Fruit fly (Drosophila melanogaster) ovary, adult (tissue): ENCODE results near the gene CG31798.

Experiments
- CG17801 ChIP-seq: fragments of 200-800 bp; optimal IDR thresholded peaks from 2 replicates; lab custom pipeline; 2019; ENCODE audit warnings: missing biosample characterization, mild to moderate bottlenecking, missing genetic modification characterization, moderate library complexity; ENCODE audit not compliant: partially characterized antibody

CG31798 gene

dm6 chr2L:19393703-19394210 is at the start of gene CG31798:
TSS of gene CG31798 (plus strand) at chr2L:19394160.
- TF ChIP-seq CG17801 (GFP tag; lab: Kevin White, UChicago) = no peak

DNA sequence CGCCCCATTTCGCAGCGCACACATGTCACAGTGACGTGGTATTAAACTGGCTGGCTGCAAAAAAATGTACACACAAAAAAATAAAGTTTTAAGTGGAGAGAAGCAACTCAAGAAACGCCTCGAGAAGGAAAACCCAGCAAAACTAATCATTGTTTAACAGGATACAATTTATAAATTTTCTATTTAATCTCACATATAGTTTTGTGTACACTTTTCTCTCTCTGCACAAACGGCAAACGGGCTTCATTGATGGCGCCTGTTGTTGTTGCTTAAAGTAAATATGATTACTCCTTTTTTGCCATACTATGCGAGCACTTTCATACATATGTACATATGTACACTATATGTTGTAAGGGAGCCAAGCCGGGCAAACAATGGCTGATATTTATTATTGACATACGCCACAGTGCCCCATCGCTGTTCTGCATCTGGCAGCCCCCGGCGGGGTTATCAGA is 35.9 kb upstream of the CG31798 start:
- TF ChIP-seq CG17801 (GFP tag; lab: Kevin White, UChicago) = no peak

dm6 chr2L:19359802-19360429 is 34.0 kb upstream of the CG31798 start:
- no peak for TF ChIP-seq CG17801 (GFP tag; lab: Kevin White, UChicago)

dm6 chr2L:19361632-19362142 is 32.3 kb upstream of the CG31798 start:
- TF ChIP-seq CG17801 (GFP tag; lab: Kevin White, UChicago) = no peak

DNA sequence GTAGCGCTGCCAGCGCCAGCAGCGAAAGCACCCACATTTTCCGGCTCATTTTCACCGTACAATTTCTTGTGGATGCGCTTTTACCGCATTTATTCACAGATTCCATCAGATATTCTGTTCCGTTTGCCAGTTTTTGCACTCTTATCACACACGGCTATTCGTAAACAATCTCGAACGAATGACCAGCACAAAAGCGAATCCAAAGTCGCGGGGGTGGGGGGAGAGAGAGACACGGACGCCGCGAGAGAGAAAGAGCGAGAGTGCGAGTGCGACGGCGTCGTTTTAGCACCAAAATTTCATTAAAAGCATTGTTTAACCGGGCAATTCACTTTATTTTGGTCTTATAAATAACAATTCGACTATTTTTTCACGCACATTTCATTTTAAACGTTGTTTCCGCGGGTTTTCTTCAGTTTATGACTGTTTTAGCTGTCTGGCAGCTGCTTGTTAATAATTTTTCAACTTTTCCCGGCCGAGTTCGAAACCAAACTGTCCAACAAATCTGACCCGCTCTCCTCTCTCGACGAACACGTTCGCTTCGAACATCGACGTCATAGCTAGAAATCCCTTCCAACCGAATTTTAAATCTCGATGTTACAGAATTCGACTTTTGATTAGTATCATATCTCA is 31.1 kb upstream of the CG31798 start, which contains the start of gene dnt:
TSS of gene dnt (minus strand) at position 494 of the 630 bp plus-strand sequence.
- TF ChIP-seq CG17801 (GFP tag; lab: Kevin White, UChicago) = no peak

dm6 chr2L:19363530-19363929 is 30.4 kb upstream of the CG31798 start:
- no peak for TF ChIP-seq CG17801 (GFP tag; lab: Kevin White, UChicago)

- TF ChIP-seq CG17801 (GFP tag; lab: Kevin White, UChicago) = no peak
These were observed 29.9 kb upstream of the CG31798 start, which contains the start of gene CG13086 for dm6 chr2L:19364075-19364474. TSS of gene CG13086 (plus strand) at chr2L:19364375.

- TF ChIP-seq CG17801 (GFP tag; lab: Kevin White, UChicago) = no peak
These were observed 29.3 kb upstream of the CG31798 start for dm6 chr2L:19364622-19365021.

DNA sequence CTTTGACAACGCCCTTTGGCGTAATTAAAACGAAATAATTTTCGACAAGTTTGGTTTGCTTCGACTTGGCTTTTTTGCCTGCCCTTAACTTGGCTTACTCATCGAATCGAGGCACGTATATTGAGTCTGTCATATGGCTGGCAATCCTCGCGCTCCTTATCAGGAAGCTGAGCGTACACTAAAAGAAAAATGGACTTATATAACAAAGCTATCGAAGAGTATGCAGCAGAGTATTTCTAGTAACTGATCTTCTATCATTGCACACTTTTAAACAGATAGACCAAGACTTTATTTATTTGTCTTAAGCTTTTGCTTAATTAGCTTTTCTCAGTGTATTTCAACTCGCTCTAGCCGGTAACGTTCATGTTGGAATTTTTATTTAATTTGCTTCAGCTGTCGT is 27.7 kb upstream of the CG31798 start:
- no peak for TF ChIP-seq CG17801 (GFP tag; lab: Kevin White, UChicago)

dm6 chr2L:19366730-19367129 is 27.2 kb upstream of the CG31798 start:
- no peak for TF ChIP-seq CG17801 (GFP tag; lab: Kevin White, UChicago)

- no peak for TF ChIP-seq CG17801 (GFP tag; lab: Kevin White, UChicago)
These were observed 23.9 kb upstream of the CG31798 start, which contains the start of gene CG17349 for dm6 chr2L:19370046-19370445. TSS of gene CG17349 (plus strand) at chr2L:19370445.

DNA sequence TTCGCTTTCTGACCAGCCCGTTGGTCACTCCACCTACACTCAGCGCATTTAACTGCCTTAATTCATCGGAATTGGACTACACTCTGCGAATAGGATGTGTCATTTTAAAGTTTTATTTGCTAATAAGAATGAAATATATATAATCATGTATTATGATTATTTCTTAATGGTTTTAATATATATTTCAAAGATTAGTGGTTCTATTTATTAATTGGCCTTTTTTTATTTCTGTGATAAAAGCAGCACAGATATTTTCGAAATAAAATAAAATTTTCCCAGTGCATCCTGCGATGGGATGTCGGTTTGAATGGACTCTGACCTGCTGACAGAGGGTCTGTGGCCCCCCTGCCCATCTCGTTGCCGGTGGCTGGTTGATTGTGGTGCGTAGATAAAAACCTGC is 20.2 kb upstream of the CG31798 start:
- no peak for TF ChIP-seq CG17801 (GFP tag; lab: Kevin White, UChicago)

DNA sequence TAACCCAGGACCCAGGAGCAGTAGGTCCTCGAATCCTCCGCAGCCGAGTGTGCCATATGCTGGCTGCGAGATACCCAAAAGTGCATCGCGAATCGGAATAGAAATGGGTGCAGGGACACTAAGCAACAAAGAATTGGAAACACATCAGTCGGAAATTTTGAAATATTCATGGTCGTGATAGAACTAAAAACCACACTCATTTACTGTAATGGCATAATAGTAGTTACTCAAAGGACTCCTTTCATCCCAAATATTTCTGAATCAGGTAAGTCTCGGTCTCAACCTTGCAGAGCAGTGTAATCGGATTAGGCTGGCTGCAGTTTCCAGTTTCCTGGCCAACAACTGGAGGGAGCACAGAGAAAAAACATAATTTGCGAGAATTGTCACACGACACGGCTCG is 17.8 kb upstream of the CG31798 start:
- TF ChIP-seq CG17801 (GFP tag; lab: Kevin White, UChicago) = no peak

- TF ChIP-seq CG17801 (GFP tag; lab: Kevin White, UChicago) = no peak
These were observed 16.6 kb upstream of the CG31798 start for dm6 chr2L:19377129-19378083.
